Fruit fly (Drosophila melanogaster) whole organism, embryonic: Measurements from ENCODE around the gene IntS4.

Source experiments
- ATbp ChIP-seq: fragments of 200-800 bp; sonication (Bioruptor generic); optimal IDR thresholded peaks from 2 replicates; lab custom pipeline; 2017; ENCODE audit warnings: missing biosample characterization, mild to moderate bottlenecking, missing genetic modification characterization, missing genetic modification reagents
- Antp ChIP-seq: fragments of 200-800 bp; sonication (Bioruptor generic); optimal IDR thresholded peaks from 3 replicates; lab custom pipeline; 2016; ENCODE audit warnings: missing biosample characterization, missing genetic modification characterization
- Atf6 ChIP-seq: fragments of 200-800 bp; sonication (Bioruptor generic); IDR thresholded peaks from 2 replicates; pipeline ENCODE4 v1.3.6; 2022; ENCODE audit warnings: missing biosample characterization, missing genetic modification characterization
- CG12219 ChIP-seq: fragments of 200-800 bp; sonication (Bioruptor generic); optimal IDR thresholded peaks from 3 replicates; lab custom pipeline; 2018; ENCODE audit warnings: missing biosample characterization, mild to moderate bottlenecking, missing genetic modification characterization
- CG13296 ChIP-seq: fragments of 200-800 bp; sonication (Bioruptor generic); optimal IDR thresholded peaks from 3 replicates; lab custom pipeline; 2018; ENCODE audit warnings: missing biosample characterization, mild to moderate bottlenecking, missing genetic modification characterization
- CG13775 ChIP-seq: fragments of 200-800 bp; sonication (Bioruptor generic); optimal IDR thresholded peaks from 3 replicates; lab custom pipeline; 2017; ENCODE audit warnings: missing biosample characterization, mild to moderate bottlenecking, missing genetic modification characterization
- CG14014 ChIP-seq: fragments of 200-800 bp; sonication (Bioruptor generic); IDR thresholded peaks from 2 replicates; pipeline ENCODE4 v1.3.6; 2022; ENCODE audit warnings: missing biosample characterization, missing genetic modification characterization
- CG15601 ChIP-seq: fragments of 200-800 bp; sonication (Bioruptor generic); optimal IDR thresholded peaks from 3 replicates; lab custom pipeline; 2019; ENCODE audit warnings: missing biosample characterization, mild to moderate bottlenecking, missing genetic modification characterization, moderate library complexity
- CG17361 ChIP-seq: fragments of 200-800 bp; sonication (Bioruptor generic); IDR thresholded peaks from 3 replicates; pipeline ENCODE4 v1.3.6; 2022; ENCODE audit warnings: missing biosample characterization, missing genetic modification characterization
- CG18599 ChIP-seq: fragments of 200-800 bp; sonication (Bioruptor generic); optimal IDR thresholded peaks from 3 replicates; lab custom pipeline; 2017; ENCODE audit warnings: missing biosample characterization, missing genetic modification characterization, mild to moderate bottlenecking, moderate library complexity, missing genetic modification reagents
- CG2120 ChIP-seq: fragments of 200-800 bp; sonication (Bioruptor generic); optimal IDR thresholded peaks from 3 replicates; lab custom pipeline; 2016; ENCODE audit warnings: missing biosample characterization, missing genetic modification characterization
- CG2875 ChIP-seq: fragments of 200-800 bp; sonication (Bioruptor generic); optimal IDR thresholded peaks from 2 replicates; lab custom pipeline; 2017; ENCODE audit warnings: missing biosample characterization, mild to moderate bottlenecking, missing genetic modification characterization, missing genetic modification reagents
- CG4854 ChIP-seq: fragments of 200-800 bp; sonication (Bioruptor generic); optimal IDR thresholded peaks from 2 replicates; lab custom pipeline; 2016; ENCODE audit warnings: missing biosample characterization, missing genetic modification characterization, inconsistent platforms
- CG6254 ChIP-seq: fragments of 200-800 bp; sonication (Bioruptor generic); optimal IDR thresholded peaks from 3 replicates; lab custom pipeline; 2017; ENCODE audit warnings: mild to moderate bottlenecking, missing biosample characterization, missing genetic modification reagents, missing genetic modification characterization
- CG6765 ChIP-seq: fragments of 200-800 bp; sonication (Bioruptor generic); optimal IDR thresholded peaks from 3 replicates; lab custom pipeline; 2017; ENCODE audit warnings: missing biosample characterization, mild to moderate bottlenecking, missing genetic modification characterization
- CG6813 ChIP-seq: fragments of 200-800 bp; sonication (Bioruptor generic); optimal IDR thresholded peaks from 2 replicates; lab custom pipeline; 2017; ENCODE audit warnings: missing biosample characterization, missing genetic modification characterization, mild to moderate bottlenecking, moderate library complexity, missing genetic modification reagents
- CG7556 ChIP-seq: fragments of 200-800 bp; sonication (Bioruptor generic); optimal IDR thresholded peaks from 2 replicates; lab custom pipeline; 2017; ENCODE audit warnings: missing biosample characterization, mild to moderate bottlenecking, missing genetic modification characterization
- CG8281 ChIP-seq: fragments of 200-800 bp; sonication (Bioruptor generic); optimal IDR thresholded peaks from 2 replicates; lab custom pipeline; 2018; ENCODE audit warnings: missing biosample characterization, mild to moderate bottlenecking, missing genetic modification characterization, moderate library complexity
- CG8388 ChIP-seq: fragments of 200-800 bp; sonication (Bioruptor generic); optimal IDR thresholded peaks from 2 replicates; lab custom pipeline; 2019; ENCODE audit warnings: missing biosample characterization, mild to moderate bottlenecking, missing genetic modification characterization, moderate library complexity
- CG9215 ChIP-seq: fragments of 200-800 bp; sonication (Bioruptor generic); IDR thresholded peaks from 2 replicates; pipeline ENCODE4 v1.3.6; 2022; ENCODE audit warnings: missing biosample characterization, missing genetic modification characterization
- CG9727 ChIP-seq: fragments of 200-800 bp; sonication (Bioruptor generic); optimal IDR thresholded peaks from 3 replicates; lab custom pipeline; 2017; ENCODE audit warnings: missing biosample characterization, mild to moderate bottlenecking, missing genetic modification characterization
- CHES-1-like ChIP-seq: fragments of 200-800 bp; sonication (Bioruptor generic); optimal IDR thresholded peaks from 2 replicates; lab custom pipeline; 2016; ENCODE audit warnings: missing biosample characterization, missing genetic modification characterization
- CrebB ChIP-seq: fragments of 200-800 bp; sonication (Bioruptor generic); optimal IDR thresholded peaks from 3 replicates; lab custom pipeline; 2018; ENCODE audit warnings: missing biosample characterization, mild to moderate bottlenecking, missing genetic modification characterization
- Dbx ChIP-seq: fragments of 200-800 bp; sonication (Bioruptor generic); IDR thresholded peaks from 3 replicates; pipeline ENCODE4 v1.3.6; 2022; ENCODE audit warnings: missing biosample characterization, missing genetic modification characterization
- Dll ChIP-seq: fragments of 200-800 bp; sonication (Bioruptor generic); IDR thresholded peaks from 4 replicates; pipeline ENCODE4 v1.3.6; 2022; ENCODE audit warnings: missing biosample characterization, missing genetic modification characterization; ENCODE audit not compliant: partially characterized antibody
- E2f2 ChIP-seq: fragments of 200-800 bp; sonication (Bioruptor generic); IDR thresholded peaks from 2 replicates; pipeline ENCODE4 v1.3.6; 2022; ENCODE audit warnings: missing biosample characterization, missing genetic modification characterization
- HLHmδ ChIP-seq: fragments of 200-800 bp; sonication (Bioruptor generic); optimal IDR thresholded peaks from 2 replicates; lab custom pipeline; 2018; ENCODE audit warnings: missing biosample characterization, mild to moderate bottlenecking, missing genetic modification characterization, moderate library complexity
- Hr78 ChIP-seq, 2 experiments: fragments of 200-800 bp in 1 of 2; fragments of >200 bp in 1 of 2; sonication (Bioruptor generic) in 1 of 2; optimal IDR thresholded peaks; 2 replicates each; lab custom pipeline; 2017 to 2019; ENCODE audit warnings: missing biosample characterization in 2 of 2, missing genetic modification characterization in 2 of 2, mild to moderate bottlenecking in 1 of 2, moderate library complexity in 1 of 2
- Rfx ChIP-seq: fragments of 200-800 bp; sonication (Bioruptor generic); IDR thresholded peaks from 2 replicates; pipeline ENCODE4 v1.3.6; 2022; ENCODE audit warnings: missing biosample characterization, missing genetic modification characterization
- Taf1 ChIP-seq: fragments of 200-800 bp; sonication (Bioruptor generic); IDR thresholded peaks from 2 replicates; pipeline ENCODE4 v1.3.6; 2022; ENCODE audit warnings: missing biosample characterization, missing genetic modification characterization
- Usf ChIP-seq: fragments of 200-800 bp; sonication (Bioruptor generic); optimal IDR thresholded peaks from 2 replicates; lab custom pipeline; 2017; ENCODE audit warnings: missing genotype, missing biosample characterization, missing genetic modification characterization
- YL-1 ChIP-seq: fragments of 200-800 bp; sonication (Bioruptor generic); optimal IDR thresholded peaks from 3 replicates; lab custom pipeline; 2017; ENCODE audit warnings: missing biosample characterization, mild to moderate bottlenecking, missing genetic modification characterization
- az2 ChIP-seq: fragments of 200-800 bp; sonication (Bioruptor generic); optimal IDR thresholded peaks from 3 replicates; lab custom pipeline; 2016; ENCODE audit warnings: missing biosample characterization, missing genetic modification characterization
- bsh ChIP-seq, 2 experiments: fragments of 200-800 bp; sonication (Bioruptor generic); optimal IDR thresholded peaks; 2 replicates each; lab custom pipeline; 2017 to 2018; ENCODE audit warnings: mild to moderate bottlenecking in 2 of 2, missing biosample characterization in 2 of 2, missing genetic modification characterization in 2 of 2, moderate library complexity in 1 of 2
- caup ChIP-seq: fragments of 200-800 bp; sonication (Bioruptor generic); optimal IDR thresholded peaks from 3 replicates; lab custom pipeline; 2017; ENCODE audit warnings: missing biosample characterization, mild to moderate bottlenecking, missing genetic modification characterization, moderate library complexity; ENCODE audit not compliant: severe bottlenecking
- chif ChIP-seq, 2 experiments: fragments of 200-800 bp; sonication (Bioruptor generic); optimal IDR thresholded peaks; 3 replicates each; lab custom pipeline; 2016; ENCODE audit warnings: missing biosample characterization in 2 of 2, missing genetic modification characterization in 2 of 2
- chm ChIP-seq: fragments of 200-800 bp; sonication (Bioruptor generic); IDR thresholded peaks from 2 replicates; pipeline ENCODE4 v1.3.6; 2022; ENCODE audit warnings: missing biosample characterization, missing genetic modification characterization
- dm ChIP-seq: fragments of 200-800 bp; sonication (Bioruptor generic); optimal IDR thresholded peaks from 3 replicates; lab custom pipeline; 2016; ENCODE audit warnings: missing biosample characterization, missing genetic modification characterization
- dmrt99B ChIP-seq: fragments of 200-800 bp; sonication (Bioruptor generic); optimal IDR thresholded peaks from 2 replicates; lab custom pipeline; 2018; ENCODE audit warnings: missing biosample characterization, mild to moderate bottlenecking, missing genetic modification characterization, moderate library complexity
- esg ChIP-seq: fragments of 200-800 bp; sonication (Bioruptor generic); conservative IDR thresholded peaks from 2 replicates; pipeline ENCODE4 v1.3.6; 2022; ENCODE audit warnings: missing biosample characterization, missing genetic modification characterization
- exex ChIP-seq: fragments of 200-800 bp; sonication (Bioruptor generic); optimal IDR thresholded peaks from 4 replicates; lab custom pipeline; 2018; ENCODE audit warnings: missing biosample characterization, mild to moderate bottlenecking, missing genetic modification characterization, moderate library complexity
- gfzf ChIP-seq: fragments of 200-800 bp; sonication (Bioruptor generic); optimal IDR thresholded peaks from 2 replicates; lab custom pipeline; 2016; ENCODE audit warnings: missing biosample characterization, mild to moderate bottlenecking, missing genetic modification characterization, moderate library complexity
- grau ChIP-seq: fragments of 200-800 bp; optimal IDR thresholded peaks from 3 replicates; lab custom pipeline; 2019; ENCODE audit warnings: missing biosample characterization, mild to moderate bottlenecking, missing genetic modification characterization, moderate library complexity
- jigr1 ChIP-seq: fragments of 200-800 bp; sonication (Bioruptor generic); IDR thresholded peaks from 3 replicates; pipeline ENCODE4 v1.3.6; 2022; ENCODE audit warnings: missing biosample characterization, missing genetic modification characterization
- lilli ChIP-seq: fragments of 200-800 bp; sonication (Bioruptor generic); optimal IDR thresholded peaks from 3 replicates; lab custom pipeline; 2016; ENCODE audit warnings: missing biosample characterization, missing genetic modification characterization
- mirr ChIP-seq: fragments of 200-800 bp; sonication (Bioruptor generic); optimal IDR thresholded peaks from 3 replicates; lab custom pipeline; 2018; ENCODE audit warnings: missing biosample characterization, mild to moderate bottlenecking, missing genetic modification characterization
- nom ChIP-seq: fragments of 200-800 bp; sonication (Bioruptor generic); optimal IDR thresholded peaks from 2 replicates; lab custom pipeline; 2017; ENCODE audit warnings: missing biosample characterization, missing genetic modification characterization, mild to moderate bottlenecking, moderate library complexity, missing genetic modification reagents
- row ChIP-seq: fragments of 200-800 bp; sonication (Bioruptor generic); IDR thresholded peaks from 3 replicates; pipeline ENCODE4 v1.3.6; 2022; ENCODE audit warnings: missing biosample characterization, missing genetic modification characterization
- tna ChIP-seq: fragments of 200-800 bp; sonication (Bioruptor generic); IDR thresholded peaks from 2 replicates; pipeline ENCODE4 v1.3.6; 2022; ENCODE audit warnings: missing biosample characterization, missing genetic modification characterization; ENCODE audit not compliant: partially characterized antibody

Gene IntS4

DNA sequence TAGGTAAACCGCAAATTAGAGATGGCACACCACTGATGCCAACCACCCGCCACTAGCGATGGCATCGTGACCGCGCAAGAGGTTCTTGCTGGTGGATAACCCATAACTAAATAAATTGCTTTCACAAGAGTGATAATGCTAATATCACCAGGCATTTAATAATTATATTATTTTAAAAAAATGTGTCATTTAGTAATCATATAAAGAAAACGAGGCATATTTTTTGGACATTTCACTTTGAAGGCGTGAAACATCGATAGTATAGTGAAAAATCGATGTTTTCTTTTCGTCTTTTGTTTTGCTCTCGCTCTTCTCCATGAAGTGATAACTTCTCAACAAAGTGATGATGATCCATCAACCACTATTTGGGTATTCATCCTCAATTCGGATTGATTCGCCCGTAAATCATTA is at the start of gene IntS4 (continued):
- TF ChIP-seq YL-1 (GFP tag; lab: Kevin White, UChicago): peak; percentile 65
- TF ChIP-seq Dbx (GFP tag; lab: Robert Waterston, UW): peak; percentile 74
- no peak for TF ChIP-seq dmrt99B (tag; lab: Kevin White, UChicago)
- peak; percentile 77 for TF ChIP-seq lilli (GFP tag; lab: Kevin White, UChicago)
- TF ChIP-seq Taf1 (GFP tag; lab: Robert Waterston, UW): no peak
- TF ChIP-seq esg (GFP tag; lab: Robert Waterston, UW): no peak; the same call in 1 of the 2 replicates
- peak; percentile 85; the same call in 1 of the 2 replicates for TF ChIP-seq tna (GFP tag; lab: Robert Waterston, UW)
- TF ChIP-seq exex (tag; lab: Kevin White, UChicago): no peak
- peak; percentile 12 for TF ChIP-seq Antp (GFP tag; lab: Kevin White, UChicago)
- TF ChIP-seq Dll: peak; percentile 98
- TF ChIP-seq bsh (GFP tag; optimal IDR thresholded peaks at IDR 0.05; lab: Kevin White, UChicago): peak in 1 of 2 experiments; percentile 48
- TF ChIP-seq CrebB (tag; lab: Kevin White, UChicago): peak; percentile 20
- peak; percentile 4 for TF ChIP-seq gfzf (GFP tag; lab: Kevin White, UChicago)
- TF ChIP-seq chif (GFP tag; optimal IDR thresholded peaks at IDR 0.05; lab: Kevin White, UChicago): peak in 1 of 2 experiments; percentile 9
- peak; percentile 7 for TF ChIP-seq dm (GFP tag; lab: Kevin White, UChicago)
- TF ChIP-seq chm: no peak
- TF ChIP-seq grau: peak; percentile 72
- peak; percentile 38; the same call in 1 of the 2 replicates for TF ChIP-seq Atf6
- no peak for TF ChIP-seq CG8281
- no peak for TF ChIP-seq CG12219 (GFP tag; lab: Kevin White, UChicago)
- TF ChIP-seq mirr: no peak
- peak; percentile 59 for TF ChIP-seq az2
- peak; percentile 73 for TF ChIP-seq CG13775 (GFP tag; lab: Kevin White, UChicago)
- TF ChIP-seq CG2120 (GFP tag; lab: Kevin White, UChicago): peak; percentile 79
- no peak for TF ChIP-seq CG18599
- TF ChIP-seq ATbp (GFP tag; lab: Kevin White, UChicago): no peak
- TF ChIP-seq CG6813 (GFP tag; lab: Kevin White, UChicago): no peak
- TF ChIP-seq HLHmδ (GFP tag; lab: Kevin White, UChicago): no peak
- TF ChIP-seq CG15601 (tag; lab: Kevin White, UChicago): peak; percentile 61
- no peak for TF ChIP-seq caup (GFP tag; lab: Kevin White, UChicago)
- no peak for TF ChIP-seq CG6765 (GFP tag; lab: Kevin White, UChicago)
- peak; percentile 52 for TF ChIP-seq CG8388 (GFP tag; lab: Kevin White, UChicago)
- TF ChIP-seq CG14014: peak; percentile 49; the same call in 1 of the 2 replicates
- no peak for TF ChIP-seq Hr78 (GFP tag; optimal IDR thresholded peaks at IDR 0.05; lab: Kevin White, UChicago)
- peak; percentile 8 for TF ChIP-seq CHES-1-like (GFP tag; lab: Kevin White, UChicago)
- peak; percentile 39 for TF ChIP-seq CG4854 (GFP tag; lab: Kevin White, UChicago)
- no peak for TF ChIP-seq CG2875 (GFP tag; lab: Kevin White, UChicago)
- peak; percentile 96 for TF ChIP-seq row
- no peak for TF ChIP-seq CG6254 (GFP tag; lab: Kevin White, UChicago)
- TF ChIP-seq jigr1 (GFP tag; lab: Robert Waterston, UW): no peak
- peak; percentile 21 for TF ChIP-seq nom (GFP tag; lab: Kevin White, UChicago)
- TF ChIP-seq Usf (GFP tag; lab: Kevin White, UChicago): peak; percentile 26
- TF ChIP-seq CG9727 (GFP tag; lab: Kevin White, UChicago): peak; percentile 68
- TF ChIP-seq CG13296 (GFP tag; lab: Kevin White, UChicago): peak; percentile 55
- peak; percentile 64; the same call in 2 of the 3 replicates for TF ChIP-seq CG17361 (GFP tag; lab: Robert Waterston, UW)
- TF ChIP-seq CG7556 (GFP tag; lab: Kevin White, UChicago): peak; percentile 60
- TF ChIP-seq Rfx (GFP tag; lab: Robert Waterston, UW): peak; percentile 83
- no peak; the same call in 1 of the 2 replicates for TF ChIP-seq CG9215
- TF ChIP-seq E2f2 (GFP tag; lab: Robert Waterston, UW): peak; percentile 50
